Fruit fly (Drosophila melanogaster) whole organism: ENCODE data around the gene B9d1.

ENCODE experiments used
- Dll ChIP-seq: fragments of >200 bp; optimal IDR thresholded peaks from 2 replicates; lab custom pipeline; 2017
- pan ChIP-seq: fragments of >200 bp; optimal IDR thresholded peaks from 2 replicates; lab custom pipeline; 2017
- psq ChIP-seq: fragments of >200 bp; optimal IDR thresholded peaks from 2 replicates; lab custom pipeline; 2017
- usp ChIP-seq: fragments of >200 bp; optimal IDR thresholded peaks from 2 replicates; lab custom pipeline; 2017; ENCODE audit warnings: missing biosample characterization, missing genetic modification characterization, mixed read lengths

DNA sequence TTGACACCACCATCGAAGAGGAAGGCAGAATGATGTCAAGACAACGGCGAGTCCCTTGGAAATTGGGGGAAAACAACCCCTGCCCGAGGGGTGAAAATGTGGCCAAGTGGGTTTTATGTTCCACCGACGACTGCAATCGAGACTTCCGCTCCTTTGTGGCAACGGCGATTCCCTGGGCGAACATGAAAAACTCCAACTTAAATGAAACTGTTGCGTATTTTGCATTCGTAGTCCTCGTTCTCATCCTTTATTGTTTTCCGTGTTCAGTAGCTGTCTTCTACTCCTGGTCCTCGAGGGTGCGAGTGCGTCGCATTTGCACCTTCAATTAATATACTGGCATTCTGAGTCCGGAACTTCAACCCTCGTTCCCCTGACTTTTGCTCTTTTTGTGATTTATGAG lies 30.5 kb downstream of the B9d1 start:
- TF ChIP-seq psq (no peak), usp (GFP tag; lab: Kevin White, UChicago) (no peak), pan (no peak), Dll (lab: Kevin White, UChicago) (no peak)
